Fruit fly (Drosophila melanogaster) whole organism, adult: ENCODE data around the gene bond.
A peak's percentile ranks its signal among the peaks of the same experiment; 100 is the strongest.

ENCODE experiments used
- CG12768 ChIP-seq: fragments of 200-800 bp; sonication (Bioruptor generic); optimal IDR thresholded peaks from 2 replicates; lab custom pipeline; 2017; ENCODE audit warnings: missing biosample characterization, missing genetic modification characterization, mild to moderate bottlenecking, moderate library complexity, missing genetic modification reagents
- CG14711 ChIP-seq: fragments of 200-800 bp; sonication (Bioruptor generic); optimal IDR thresholded peaks from 2 replicates; lab custom pipeline; 2018; ENCODE audit warnings: missing biosample characterization, mild to moderate bottlenecking, missing genetic modification characterization, moderate library complexity
- CG1620 ChIP-seq: fragments of 200-800 bp; sonication (Bioruptor generic); optimal IDR thresholded peaks from 2 replicates; lab custom pipeline; 2016; ENCODE audit warnings: missing biosample characterization, missing genetic modification characterization
- CG33017 ChIP-seq: fragments of 200-800 bp; sonication (Bioruptor generic); optimal IDR thresholded peaks from 2 replicates; lab custom pipeline; 2018; ENCODE audit warnings: missing biosample characterization, mild to moderate bottlenecking, missing genetic modification characterization, moderate library complexity
- CG5204 ChIP-seq: fragments of 200-800 bp; sonication (Bioruptor generic); optimal IDR thresholded peaks from 2 replicates; lab custom pipeline; 2016; ENCODE audit warnings: missing biosample characterization, missing genetic modification characterization
- Crg-1 ChIP-seq: fragments of 200-800 bp; sonication (Bioruptor generic); optimal IDR thresholded peaks from 2 replicates; lab custom pipeline; 2016; ENCODE audit warnings: missing biosample characterization, missing genetic modification characterization
- Hr96 ChIP-seq: fragments of 200-800 bp; sonication (Bioruptor generic); optimal IDR thresholded peaks from 2 replicates; lab custom pipeline; 2016; ENCODE audit warnings: missing biosample characterization, missing genetic modification characterization
- Mnt ChIP-seq: fragments of 200-800 bp; sonication (Bioruptor generic); optimal IDR thresholded peaks from 2 replicates; lab custom pipeline; 2016; ENCODE audit warnings: missing biosample characterization, mild to moderate bottlenecking, missing genetic modification characterization
- cic ChIP-seq: fragments of 200-800 bp; sonication (Bioruptor generic); optimal IDR thresholded peaks from 2 replicates; lab custom pipeline; 2017; ENCODE audit warnings: missing biosample characterization, mild to moderate bottlenecking, missing genetic modification characterization, moderate library complexity
- pad ChIP-seq: fragments of 200-800 bp; sonication (Bioruptor generic); optimal IDR thresholded peaks from 3 replicates; lab custom pipeline; 2017; ENCODE audit warnings: missing biosample characterization, missing genetic modification characterization, mild to moderate bottlenecking, moderate library complexity, missing genetic modification reagents
- tj ChIP-seq: fragments of 200-800 bp; sonication (Bioruptor generic); optimal IDR thresholded peaks from 3 replicates; lab custom pipeline; 2017; ENCODE audit warnings: missing biosample characterization, mild to moderate bottlenecking, missing genetic modification characterization, moderate library complexity

DNA sequence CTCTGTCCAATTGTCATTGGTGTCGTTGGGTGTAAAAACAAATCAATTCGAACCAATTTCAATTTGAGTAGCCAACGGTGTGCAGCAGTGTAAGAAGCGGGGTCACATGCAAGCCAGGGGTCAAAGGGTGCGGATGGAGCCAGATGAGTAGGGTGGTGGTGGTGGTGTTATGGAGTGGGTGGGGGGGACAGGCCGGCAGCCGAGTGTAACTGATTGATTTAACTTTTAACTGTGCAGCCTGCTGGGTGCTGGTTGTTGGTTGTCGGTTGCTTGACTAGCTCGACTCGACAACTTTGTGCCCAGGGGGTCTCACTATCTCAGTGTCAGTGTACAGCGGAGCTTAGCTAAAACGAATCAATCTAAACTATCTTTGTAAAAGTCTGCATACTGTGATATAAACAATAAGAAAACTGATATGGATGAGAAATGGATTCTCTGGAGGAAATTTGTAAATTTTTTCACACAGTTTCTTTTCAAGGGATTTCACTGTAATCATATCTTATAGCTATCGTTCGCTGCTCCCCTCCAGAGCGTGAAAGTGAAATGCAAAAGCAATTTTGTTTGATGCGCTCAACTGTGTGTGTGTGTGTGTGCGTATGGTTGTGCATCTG is 47.0 kb downstream of the bond start:
- TF ChIP-seq CG1620 (GFP tag; lab: Kevin White, UChicago) (no peak), Mnt (no peak), Hr96 (GFP tag; lab: Kevin White, UChicago) (peak; percentile 58), tj (no peak), Crg-1 (GFP tag; lab: Kevin White, UChicago) (no peak), CG14711 (tag; lab: Kevin White, UChicago) (no peak), pad (peak; percentile 15), cic (GFP tag; lab: Kevin White, UChicago) (no peak), CG12768 (GFP tag; lab: Kevin White, UChicago) (peak; percentile 83), CG5204 (GFP tag; lab: Kevin White, UChicago) (peak; percentile 31), CG33017 (peak; percentile 73)
